Fruit fly (Drosophila melanogaster): ENCODE data around the gene TfIIFalpha.

The TfIIFalpha gene

DNA sequence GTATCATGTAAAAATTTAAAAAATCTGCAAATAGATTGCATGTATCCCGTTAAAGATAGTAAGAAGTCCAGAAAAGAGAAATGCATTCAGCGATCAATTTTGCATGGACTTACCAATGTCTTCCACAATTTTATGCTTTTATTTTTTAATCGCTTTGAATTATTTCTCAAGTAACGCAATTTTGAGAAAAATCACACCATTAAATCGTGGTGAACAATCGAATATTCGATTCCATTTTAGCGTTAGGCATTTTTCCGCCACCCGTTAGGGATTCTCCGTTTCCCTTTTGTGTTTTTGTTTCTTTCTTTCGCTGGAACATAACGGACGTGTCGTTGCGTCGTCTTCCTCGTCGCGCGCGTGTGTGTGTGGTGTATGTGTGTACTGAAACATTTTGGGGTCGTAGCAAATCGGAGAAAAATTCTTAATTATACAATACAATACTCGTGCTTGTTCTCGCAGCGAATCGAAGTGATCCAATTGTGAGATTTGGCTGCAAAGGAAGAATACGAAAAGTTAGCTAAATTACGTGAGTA is 26.4 kb downstream of the TfIIFalpha start, which contains the start of gene gpp (continued):
- TF ChIP-seq CG10209 (GFP tag; optimal IDR thresholded peaks at IDR 0.05) (no peak), ewg (GFP tag; optimal IDR thresholded peaks at IDR 0.05) (no peak), CG4282 (GFP tag; optimal IDR thresholded peaks at IDR 0.05) (no peak), ind (GFP tag; optimal IDR thresholded peaks at IDR 0.05) (no peak), Xrp1 (GFP tag; IDR thresholded peaks at IDR 0.05) (no peak), inv (GFP tag; IDR thresholded peaks at IDR 0.05; ENCODE audit: partially characterized antibody) (no peak), Camta (GFP tag; optimal IDR thresholded peaks at IDR 0.05) (no peak), lbe (GFP tag; optimal IDR thresholded peaks at IDR 0.05) (no peak), Abd-B (GFP tag; optimal IDR thresholded peaks at IDR 0.05) (peak; percentile 40), Sry-δ (GFP tag; optimal IDR thresholded peaks at IDR 0.05) (peak; percentile 62), Bteb2 (GFP tag; optimal IDR thresholded peaks at IDR 0.05) (peak; percentile 11), odd (GFP tag; optimal IDR thresholded peaks at IDR 0.05) (peak; percentile 52), Atf6 (GFP tag; IDR thresholded peaks at IDR 0.05) (no peak), Dref (GFP tag; IDR thresholded peaks at IDR 0.05) (no peak), stwl (tag; optimal IDR thresholded peaks at IDR 0.05) (no peak), CG5245 (GFP tag; optimal IDR thresholded peaks at IDR 0.05) (no peak), zf30C (GFP tag; optimal IDR thresholded peaks at IDR 0.05) (no peak), CG6175 (GFP tag; IDR thresholded peaks at IDR 0.05) (no peak), nmo (GFP tag; optimal IDR thresholded peaks at IDR 0.05) (peak; percentile 31), D19B (GFP tag; optimal IDR thresholded peaks at IDR 0.05) (no peak), CG18262 (tag; optimal IDR thresholded peaks at IDR 0.05) (no peak), pfk (GFP tag; optimal IDR thresholded peaks at IDR 0.05) (peak; percentile 2), CG8924 (tag; optimal IDR thresholded peaks at IDR 0.05) (peak; percentile 64), CG15601 (tag; optimal IDR thresholded peaks at IDR 0.05) (no peak), ap (GFP tag; IDR thresholded peaks at IDR 0.05) (no peak), stc (GFP tag; IDR thresholded peaks at IDR 0.05) (no peak), D19A (tag; optimal IDR thresholded peaks at IDR 0.05) (no peak), chm (GFP tag; IDR thresholded peaks at IDR 0.05) (no peak), CG9797 (GFP tag; optimal IDR thresholded peaks at IDR 0.05) (peak; percentile 23), HLH4C (GFP tag; IDR thresholded peaks at IDR 0.05; ENCODE audit: partially characterized antibody) (no peak), Nf-YC (tag; optimal IDR thresholded peaks at IDR 0.05) (no peak), CG13123 (GFP tag; optimal IDR thresholded peaks at IDR 0.05) (no peak), MTF-1 (GFP tag; optimal IDR thresholded peaks at IDR 0.05; ENCODE audit: borderline replicate concordance) (peak; percentile 15), fd64A (GFP tag; optimal IDR thresholded peaks at IDR 0.05) (no peak), CG18619 (GFP tag; optimal IDR thresholded peaks at IDR 0.05) (no peak), NC2α (GFP tag; optimal IDR thresholded peaks at IDR 0.05) (no peak), CG12236 (GFP tag; optimal IDR thresholded peaks at IDR 0.05) (no peak), h (optimal IDR thresholded peaks at IDR 0.05) (no peak), croc (GFP tag; conservative IDR thresholded peaks at IDR 0.05) (no peak), sqz (GFP tag; optimal IDR thresholded peaks at IDR 0.05) (no peak), Gsc (GFP tag; IDR thresholded peaks at IDR 0.05) (no peak), tx (GFP tag; optimal IDR thresholded peaks at IDR 0.05) (no peak), az2 (GFP tag; optimal IDR thresholded peaks at IDR 0.05) (no peak), jing (GFP tag; optimal IDR thresholded peaks at IDR 0.05) (no peak), CG3847 (GFP tag; IDR thresholded peaks at IDR 0.05) (no peak), CG14965 (GFP tag; optimal IDR thresholded peaks at IDR 0.05; ENCODE audit: borderline replicate concordance) (no peak), CG7963 (GFP tag; IDR thresholded peaks at IDR 0.05; ENCODE audit: partially characterized antibody) (no peak), Deaf1 (tag; optimal IDR thresholded peaks at IDR 0.05) (peak; percentile 20), Fer2 (tag; optimal IDR thresholded peaks at IDR 0.05) (no peak), CG15479 (GFP tag; optimal IDR thresholded peaks at IDR 0.05) (peak; percentile 11), CG10654 (GFP tag; optimal IDR thresholded peaks at IDR 0.05) (no peak), CG31388 (GFP tag; optimal IDR thresholded peaks at IDR 0.05) (no peak)

All from whole organism, embryonic.